Worm (Caenorhabditis elegans) whole organism, L3 larva: Measurements from ENCODE around the gene ZK1307.4.

Experiments
- R02D3.7 ChIP-seq: fragments of 150-350 bp; optimal IDR thresholded peaks from 2 replicates; lab custom pipeline; 2014; ENCODE audit warnings: missing biosample characterization, missing genetic modification characterization
- ZK546.5 ChIP-seq: sonication (generic microtip); optimal IDR thresholded peaks from 2 replicates; lab custom pipeline; 2017; ENCODE audit warnings: missing biosample characterization, missing genetic modification characterization
- aly-2 ChIP-seq: fragments of 150-350 bp; optimal IDR thresholded peaks from 2 replicates; lab custom pipeline; 2014; ENCODE audit warnings: missing biosample characterization, missing genetic modification characterization
- ama-1 ChIP-seq: fragments of 150-350 bp; optimal IDR thresholded peaks from 2 replicates; lab custom pipeline; 2018
- ceh-16 ChIP-seq: sonication (generic microtip); optimal IDR thresholded peaks from 2 replicates; lab custom pipeline; 2017; ENCODE audit warnings: missing biosample characterization, missing genetic modification characterization
- ceh-28 ChIP-seq: fragments of 150-350 bp; optimal IDR thresholded peaks from 2 replicates; lab custom pipeline; 2014; ENCODE audit warnings: missing biosample characterization, missing genetic modification reagents, missing genetic modification characterization
- ceh-82 ChIP-seq: fragments of 150-350 bp; optimal IDR thresholded peaks from 2 replicates; lab custom pipeline; 2014; ENCODE audit warnings: missing biosample characterization, missing genetic modification characterization
- ceh-9 ChIP-seq: sonication (generic microtip); optimal IDR thresholded peaks from 2 replicates; lab custom pipeline; 2018; ENCODE audit warnings: missing biosample characterization, missing genetic modification characterization
- daf-12 ChIP-seq: fragments of 150-350 bp; optimal IDR thresholded peaks from 2 replicates; lab custom pipeline; 2014; ENCODE audit warnings: missing biosample characterization, missing genetic modification reagents, missing genetic modification characterization
- egl-27 ChIP-seq: sonication (generic microtip); optimal IDR thresholded peaks from 4 replicates; lab custom pipeline; 2017; ENCODE audit warnings: missing biosample characterization, missing genetic modification reagents, missing genetic modification characterization
- egl-5 ChIP-seq: fragments of 150-350 bp; optimal IDR thresholded peaks from 2 replicates; lab custom pipeline; 2017; ENCODE audit warnings: missing biosample characterization, missing genetic modification reagents, missing genetic modification characterization, inconsistent platforms
- elt-1 ChIP-seq: fragments of 150-350 bp; optimal IDR thresholded peaks from 2 replicates; lab custom pipeline; 2014; ENCODE audit warnings: missing biosample characterization, missing genetic modification characterization
- elt-2 ChIP-seq: sonication (generic microtip); optimal IDR thresholded peaks from 2 replicates; lab custom pipeline; 2016; ENCODE audit warnings: missing genetic modification reagents, mild to moderate bottlenecking, missing genetic modification characterization, missing compliant biosample characterization
- elt-3 ChIP-seq, 3 experiments: fragments of 150-350 bp in 1 of 3; sonication (generic microtip) in 2 of 3; optimal IDR thresholded peaks; 2 replicates in 2 of 3; 4 replicates in 1 of 3; lab custom pipeline; 2014 to 2017; ENCODE audit warnings: missing biosample characterization in 3 of 3, missing genetic modification characterization in 3 of 3
- eor-1 ChIP-seq, 2 experiments: fragments of 150-350 bp; optimal IDR thresholded peaks; 2 replicates each; lab custom pipeline; 2014 to 2018; ENCODE audit warnings: missing biosample characterization in 2 of 2, missing genetic modification characterization in 2 of 2
- fkh-10 ChIP-seq: sonication (generic microtip); optimal IDR thresholded peaks from 2 replicates; lab custom pipeline; 2017; ENCODE audit warnings: missing biosample characterization, missing genetic modification reagents, missing genetic modification characterization
- fkh-2 ChIP-seq: fragments of 150-350 bp; optimal IDR thresholded peaks from 2 replicates; lab custom pipeline; 2014; ENCODE audit warnings: missing biosample characterization, missing genetic modification reagents, missing genetic modification characterization
- fos-1 ChIP-seq: fragments of 150-350 bp; optimal IDR thresholded peaks from 2 replicates; lab custom pipeline; 2014; ENCODE audit warnings: missing biosample characterization, missing genetic modification characterization
- hmg-11 ChIP-seq: sonication (generic microtip); optimal IDR thresholded peaks from 2 replicates; lab custom pipeline; 2016; ENCODE audit warnings: missing genetic modification characterization, missing compliant biosample characterization
- jun-1 ChIP-seq: fragments of 150-350 bp; optimal IDR thresholded peaks from 2 replicates; lab custom pipeline; 2014; ENCODE audit warnings: missing biosample characterization, missing genetic modification reagents, missing genetic modification characterization
- lin-15B ChIP-seq: fragments of 150-350 bp; optimal IDR thresholded peaks from 2 replicates; lab custom pipeline; 2014; ENCODE audit warnings: missing biosample characterization, missing genetic modification characterization
- lin-39 ChIP-seq: fragments of 150-350 bp; optimal IDR thresholded peaks from 2 replicates; lab custom pipeline; 2018; ENCODE audit warnings: missing biosample characterization, missing genetic modification reagents, missing genetic modification characterization
- lsy-12 ChIP-seq: sonication (generic microtip); optimal IDR thresholded peaks from 2 replicates; lab custom pipeline; 2016; ENCODE audit warnings: mild to moderate bottlenecking, missing genetic modification characterization, missing compliant biosample characterization
- mdl-1 ChIP-seq: fragments of 150-350 bp; optimal IDR thresholded peaks from 2 replicates; lab custom pipeline; 2014; ENCODE audit warnings: missing biosample characterization, missing genetic modification characterization
- mml-1 ChIP-seq: fragments of 150-350 bp; sonication (generic microtip); optimal IDR thresholded peaks from 3 replicates; lab custom pipeline; 2014; ENCODE audit warnings: missing biosample characterization, missing genetic modification characterization
- nfya-1 ChIP-seq: sonication (generic microtip); optimal IDR thresholded peaks from 2 replicates; lab custom pipeline; 2017; ENCODE audit warnings: missing genetic modification characterization, mild to moderate bottlenecking, missing compliant biosample characterization, antibody characterized with exemption, moderate library complexity; ENCODE audit not compliant: insufficient read depth
- nhr-11 ChIP-seq: fragments of 150-350 bp; optimal IDR thresholded peaks from 2 replicates; lab custom pipeline; 2014; ENCODE audit warnings: missing biosample characterization, missing genetic modification characterization
- nhr-12 ChIP-seq: fragments of 150-350 bp; optimal IDR thresholded peaks from 2 replicates; lab custom pipeline; 2014; ENCODE audit warnings: missing biosample characterization, missing genetic modification characterization
- nhr-23 ChIP-seq: fragments of 150-350 bp; optimal IDR thresholded peaks from 2 replicates; lab custom pipeline; 2014; ENCODE audit warnings: missing biosample characterization, missing genetic modification reagents, missing genetic modification characterization
- nhr-237 ChIP-seq: fragments of 150-350 bp; optimal IDR thresholded peaks from 2 replicates; lab custom pipeline; 2014; ENCODE audit warnings: missing biosample characterization, missing genetic modification characterization
- nhr-25 ChIP-seq: sonication (generic microtip); optimal IDR thresholded peaks from 2 replicates; lab custom pipeline; 2017; ENCODE audit warnings: missing biosample characterization, missing genetic modification characterization
- nhr-28 ChIP-seq: fragments of 150-350 bp; optimal IDR thresholded peaks from 2 replicates; lab custom pipeline; 2014; ENCODE audit warnings: missing biosample characterization, missing genetic modification characterization
- nhr-43 ChIP-seq: sonication (generic microtip); optimal IDR thresholded peaks from 2 replicates; lab custom pipeline; 2016; ENCODE audit warnings: mild to moderate bottlenecking, missing genetic modification characterization, missing compliant biosample characterization; ENCODE audit not compliant: poor library complexity, severe bottlenecking
- nhr-67 ChIP-seq: fragments of 150-350 bp; optimal IDR thresholded peaks from 2 replicates; lab custom pipeline; 2014; ENCODE audit warnings: missing biosample characterization, missing genetic modification characterization
- nhr-76 ChIP-seq: fragments of 150-350 bp; sonication (generic microtip); optimal IDR thresholded peaks from 5 replicates; lab custom pipeline; 2014; ENCODE audit warnings: missing biosample characterization, missing genetic modification characterization
- nhr-77 ChIP-seq: fragments of 150-350 bp; optimal IDR thresholded peaks from 2 replicates; lab custom pipeline; 2014; ENCODE audit warnings: missing biosample characterization, missing genetic modification characterization
- pha-4 ChIP-seq: fragments of 150-350 bp; optimal IDR thresholded peaks from 2 replicates; lab custom pipeline; 2014; ENCODE audit warnings: missing biosample characterization, missing genetic modification reagents, missing genetic modification characterization
- pqm-1 ChIP-seq: fragments of 150-350 bp; optimal IDR thresholded peaks from 2 replicates; lab custom pipeline; 2017; ENCODE audit warnings: missing biosample characterization, missing genetic modification characterization, inconsistent platforms
- sea-2 ChIP-seq: fragments of 150-350 bp; sonication (generic microtip); optimal IDR thresholded peaks from 4 replicates; lab custom pipeline; 2014; ENCODE audit warnings: missing biosample characterization, missing genetic modification reagents, missing genetic modification characterization
- skn-1 ChIP-seq: fragments of 150-350 bp; optimal IDR thresholded peaks from 2 replicates; lab custom pipeline; 2014; ENCODE audit warnings: missing biosample characterization, missing genetic modification characterization
- snpc-4 ChIP-seq: fragments of 150-350 bp; optimal IDR thresholded peaks from 2 replicates; lab custom pipeline; 2014; ENCODE audit warnings: missing biosample characterization, missing genetic modification characterization
- tbx-2 ChIP-seq: sonication (generic microtip); optimal IDR thresholded peaks from 2 replicates; lab custom pipeline; 2016; ENCODE audit warnings: mild to moderate bottlenecking, missing genetic modification characterization, missing compliant biosample characterization
- unc-39 ChIP-seq: sonication (generic microtip); optimal IDR thresholded peaks from 4 replicates; lab custom pipeline; 2017; ENCODE audit warnings: missing biosample characterization, missing genetic modification characterization
- zag-1 ChIP-seq: fragments of 150-350 bp; optimal IDR thresholded peaks from 2 replicates; lab custom pipeline; 2014; ENCODE audit warnings: missing biosample characterization, missing genetic modification characterization
- ztf-11 ChIP-seq: fragments of 150-350 bp; optimal IDR thresholded peaks from 2 replicates; lab custom pipeline; 2014; ENCODE audit warnings: missing biosample characterization, missing genetic modification characterization
- ztf-4 ChIP-seq: fragments of 150-350 bp; optimal IDR thresholded peaks from 2 replicates; lab custom pipeline; 2014; ENCODE audit warnings: missing biosample characterization, missing genetic modification characterization

ZK1307.4 gene

DNA sequence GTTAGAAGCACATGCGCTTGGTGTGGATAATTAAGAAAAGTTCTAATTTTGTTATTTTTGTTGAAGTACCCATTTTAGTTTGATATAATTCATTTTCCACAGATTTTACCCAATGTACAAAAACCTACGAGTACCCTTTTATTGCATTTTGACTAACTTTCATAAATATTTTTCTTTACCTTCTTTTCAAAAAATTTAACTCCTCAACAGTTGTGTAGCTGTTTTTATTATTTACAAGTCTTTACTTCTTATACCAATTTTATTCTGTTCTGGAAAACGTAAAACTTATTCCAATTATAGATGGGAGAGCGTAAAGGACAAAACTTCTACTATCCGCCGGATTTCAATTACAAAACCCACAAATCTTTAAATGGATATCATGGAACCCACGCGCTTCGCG, 2.4 kb downstream of the ZK1307.4 start, which contains the start of gene ZK1307.9:
Gene ZK1307.9 (plus strand): TSS at position 301 of the 400 bp plus-strand sequence.
- no peak for TF ChIP-seq hmg-11
- TF ChIP-seq mml-1 (tag; lab: Kevin White, UChicago), result no peak
- no peak for TF ChIP-seq daf-12 (tag; lab: Kevin White, UChicago)
- TF ChIP-seq lsy-12 (tag; lab: Kevin White, UChicago), result no peak
- no peak for TF ChIP-seq nhr-237 (tag; lab: Kevin White, UChicago)
- TF ChIP-seq mdl-1, result no peak
- TF ChIP-seq nfya-1, result no peak
- TF ChIP-seq elt-1 (tag; lab: Kevin White, UChicago), result no peak

DNA sequence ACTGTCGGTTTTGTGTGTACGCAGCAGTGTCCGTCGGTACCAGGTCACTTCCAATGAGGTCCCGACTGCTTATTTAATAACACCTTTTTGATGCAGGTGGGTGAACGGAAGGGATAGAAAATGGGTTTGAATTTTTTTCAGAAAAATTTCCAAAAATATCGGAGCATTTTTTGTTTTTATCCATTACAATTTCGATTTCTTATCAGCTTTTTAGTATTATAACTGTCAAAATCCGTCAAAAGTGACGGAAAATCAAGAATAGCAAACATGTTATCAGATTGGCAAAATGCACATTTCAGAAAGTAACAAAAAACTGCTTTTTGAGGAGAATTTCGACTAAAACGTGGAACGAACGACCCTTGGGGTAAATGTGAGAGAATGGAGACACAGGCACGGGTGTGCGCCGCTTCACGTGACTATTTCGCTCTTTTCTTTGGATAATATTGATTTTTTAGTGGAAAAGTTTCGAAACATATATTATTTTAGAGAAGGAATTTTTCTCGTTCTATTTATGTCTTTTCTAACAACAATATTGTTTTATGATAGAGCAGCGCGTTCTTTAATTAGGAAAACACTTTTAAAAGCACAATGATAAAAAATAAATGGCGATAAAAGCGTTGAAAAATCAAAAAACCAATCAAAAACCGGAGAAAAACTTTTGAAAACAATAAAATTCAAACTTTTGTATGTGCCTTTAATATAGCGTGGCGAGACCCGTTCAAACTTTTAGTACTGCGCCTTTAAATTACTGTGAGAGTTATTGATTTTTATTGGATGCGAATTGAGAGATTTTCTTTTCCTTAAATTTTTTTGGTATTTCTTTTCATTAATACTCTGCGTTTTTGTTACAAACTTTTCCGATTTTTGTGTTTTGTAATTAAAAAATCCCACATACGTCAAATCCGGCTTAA, 4.4 kb downstream of the ZK1307.4 start, which contains the start of gene sqv-8:
Gene sqv-8 (plus strand): TSS at position 51 of the 911 bp plus-strand sequence.
- TF ChIP-seq zag-1, result no peak
- TF ChIP-seq elt-2 (tag; lab: Kevin White, UChicago), result peak; percentile 73
- TF ChIP-seq nfya-1, result peak; percentile 33
- no peak for TF ChIP-seq pqm-1 (tag; lab: Kevin White, UChicago)
- no peak for TF ChIP-seq sea-2 (GFP tag; lab: Kevin White, UChicago)
- peak; percentile 63 for TF ChIP-seq ceh-28 (tag; lab: Kevin White, UChicago)

ce11 chrII:9646122-9646555, 5.5 kb downstream of the ZK1307.4 start:
- TF ChIP-seq ceh-16 (no peak), pqm-1 (tag; lab: Kevin White, UChicago) (peak; percentile 13), ceh-9 (tag; lab: Kevin White, UChicago) (no peak), nhr-12 (no peak), lin-15B (tag; lab: Kevin White, UChicago) (peak; percentile 52), fos-1 (tag; lab: Kevin White, UChicago) (no peak), pha-4 (tag; lab: Kevin White, UChicago) (peak; percentile 77), egl-5 (peak; percentile 92), ZK546.5 (no peak), nfya-1 (peak; percentile 88), tbx-2 (tag; lab: Kevin White, UChicago) (peak; percentile 30), nhr-25 (tag; lab: Kevin White, UChicago) (peak; percentile 88), ama-1 (lab: Kevin White, UChicago) (peak; percentile 86), snpc-4 (peak; percentile 4), lin-39 (tag; lab: Kevin White, UChicago) (peak; percentile 11), jun-1 (tag; lab: Kevin White, UChicago) (peak; percentile 43), hmg-11 (peak; percentile 86), fkh-10 (no peak), nhr-77 (tag; lab: Kevin White, UChicago) (no peak), R02D3.7 (tag; lab: Kevin White, UChicago) (peak; percentile 47), aly-2 (tag; lab: Kevin White, UChicago) (no peak), egl-27 (tag; lab: Kevin White, UChicago) (no peak), elt-2 (tag; lab: Kevin White, UChicago) (peak; percentile 60), unc-39 (no peak), mml-1 (tag; lab: Kevin White, UChicago) (no peak), fkh-2 (tag; lab: Kevin White, UChicago) (no peak), mdl-1 (peak; percentile 66), zag-1 (no peak), nhr-11 (tag; lab: Kevin White, UChicago) (peak; percentile 78), nhr-43 (peak; percentile 41), ztf-4 (no peak), sea-2 (GFP tag; lab: Kevin White, UChicago) (no peak), lsy-12 (tag; lab: Kevin White, UChicago) (peak; percentile 56), daf-12 (tag; lab: Kevin White, UChicago) (no peak), nhr-23 (tag; lab: Kevin White, UChicago) (peak; percentile 76), ceh-28 (tag; lab: Kevin White, UChicago) (peak; percentile 85), elt-3 (tag; optimal IDR thresholded peaks at IDR 0.05; lab: Kevin White, UChicago) (no peak), eor-1 (tag; optimal IDR thresholded peaks at IDR 0.05; lab: Kevin White, UChicago) (no peak), skn-1 (tag; lab: Kevin White, UChicago) (no peak), ceh-82 (no peak), nhr-76 (tag; lab: Kevin White, UChicago) (no peak), nhr-237 (tag; lab: Kevin White, UChicago) (no peak), elt-1 (tag; lab: Kevin White, UChicago) (peak; percentile 73), nhr-28 (tag; lab: Kevin White, UChicago) (no peak), nhr-67 (tag; lab: Kevin White, UChicago) (no peak), ztf-11 (no peak)
